Worm (Caenorhabditis elegans) whole organism, young adult: ENCODE results near the gene sqd-1.

ENCODE experiments used
- C06A6.2 ChIP-seq: fragments of 200-800 bp; sonication (Bioruptor generic); conservative IDR thresholded peaks from 2 replicates; pipeline ENCODE4 v1.3.6; 2022; ENCODE audit warnings: missing genetic modification characterization, missing compliant biosample characterization
- F22D6.2 ChIP-seq: sonication (generic microtip); optimal IDR thresholded peaks from 2 replicates; lab custom pipeline; 2016; ENCODE audit warnings: mild to moderate bottlenecking, missing genetic modification characterization, missing compliant biosample characterization
- F33H1.4 ChIP-seq: fragments of 200-800 bp; sonication (Bioruptor generic); IDR thresholded peaks from 2 replicates; pipeline ENCODE4 v1.3.6; 2022; ENCODE audit warnings: missing genetic modification reagents, missing genetic modification characterization, missing compliant biosample characterization
- F49E8.2 ChIP-seq: sonication (generic microtip); optimal IDR thresholded peaks from 3 replicates; lab custom pipeline; 2017; ENCODE audit warnings: missing genetic modification characterization, mild to moderate bottlenecking, missing compliant biosample characterization, antibody characterized with exemption, moderate library complexity; ENCODE audit not compliant: insufficient read depth
- K12H6.12 ChIP-seq: fragments of 200-800 bp; sonication (Bioruptor generic); optimal IDR thresholded peaks from 2 replicates; lab custom pipeline; 2018; ENCODE audit warnings: mild to moderate bottlenecking, missing genetic modification characterization, missing compliant biosample characterization
- Y56A3A.18 ChIP-seq: fragments of 200-800 bp; sonication (Bioruptor generic); IDR thresholded peaks from 2 replicates; pipeline ENCODE4 v1.3.6; 2022; ENCODE audit warnings: missing genetic modification reagents, missing genetic modification characterization, missing compliant biosample characterization
- ZK185.1 ChIP-seq: sonication (generic microtip); optimal IDR thresholded peaks from 2 replicates; lab custom pipeline; 2016; ENCODE audit warnings: mild to moderate bottlenecking, missing genetic modification characterization, missing compliant biosample characterization; ENCODE audit not compliant: poor library complexity, severe bottlenecking
- akir-1 ChIP-seq: fragments of 200-800 bp; sonication (Bioruptor generic); optimal IDR thresholded peaks from 2 replicates; lab custom pipeline; 2018; ENCODE audit warnings: mild to moderate bottlenecking, missing genetic modification characterization, moderate library complexity, missing compliant biosample characterization
- ama-1 ChIP-seq, 3 experiments: fragments of 150-350 bp in 1 of 3; sonication (generic microtip) in 2 of 3; optimal IDR thresholded peaks; 2 replicates each; lab custom pipeline; 2014 to 2018; ENCODE audit warnings: missing biosample characterization in 2 of 3, missing genetic modification characterization in 2 of 3, missing genetic modification reagents in 2 of 3
- attf-5 ChIP-seq: fragments of 200-800 bp; sonication (Bioruptor generic); optimal IDR thresholded peaks from 2 replicates; lab custom pipeline; 2018; ENCODE audit warnings: mild to moderate bottlenecking, missing genetic modification characterization, missing compliant biosample characterization
- attf-6 ChIP-seq: fragments of 200-800 bp; sonication (Bioruptor generic); IDR thresholded peaks from 2 replicates; pipeline ENCODE4 v1.3.6; 2022; ENCODE audit warnings: missing genetic modification reagents, missing genetic modification characterization, missing compliant biosample characterization
- ceh-40 ChIP-seq: fragments of 200-800 bp; sonication (Bioruptor generic); IDR thresholded peaks from 2 replicates; pipeline ENCODE4 v1.3.6; 2022; ENCODE audit warnings: missing genetic modification characterization, missing compliant biosample characterization
- die-1 ChIP-seq: sonication (generic microtip); optimal IDR thresholded peaks from 2 replicates; lab custom pipeline; 2016; ENCODE audit warnings: missing genotype, mild to moderate bottlenecking, missing genetic modification characterization, missing compliant biosample characterization
- dpff-1 ChIP-seq: sonication (generic microtip); optimal IDR thresholded peaks from 2 replicates; lab custom pipeline; 2017; ENCODE audit warnings: mild to moderate bottlenecking, missing genetic modification characterization, missing compliant biosample characterization
- dpl-1 ChIP-seq: fragments of 150-350 bp; optimal IDR thresholded peaks from 2 replicates; lab custom pipeline; 2014; ENCODE audit warnings: missing biosample characterization, missing genetic modification reagents, missing genetic modification characterization
- efl-1 ChIP-seq: fragments of 150-350 bp; optimal IDR thresholded peaks from 2 replicates; lab custom pipeline; 2014; ENCODE audit warnings: missing biosample characterization, missing genetic modification reagents, missing genetic modification characterization
- hlh-26 ChIP-seq: fragments of 200-800 bp; sonication (Bioruptor generic); conservative IDR thresholded peaks from 2 replicates; pipeline ENCODE4 v1.3.6; 2022; ENCODE audit warnings: missing genetic modification reagents, missing genetic modification characterization, missing compliant biosample characterization
- hmg-1.2 ChIP-seq: fragments of 200-800 bp; sonication (Bioruptor generic); IDR thresholded peaks from 2 replicates; pipeline ENCODE4 v1.3.6; 2022; ENCODE audit warnings: missing genetic modification reagents, missing genetic modification characterization, missing compliant biosample characterization
- hsf-1 ChIP-seq: fragments of 200-800 bp; sonication (Bioruptor generic); IDR thresholded peaks from 2 replicates; pipeline ENCODE4 v1.3.6; 2022; ENCODE audit warnings: missing genetic modification reagents, missing genetic modification characterization, missing compliant biosample characterization
- lag-1 ChIP-seq: fragments of 200-800 bp; sonication (Bioruptor generic); IDR thresholded peaks from 2 replicates; pipeline ENCODE4 v1.3.6; 2022; ENCODE audit warnings: missing genetic modification reagents, missing genetic modification characterization, missing compliant biosample characterization
- lin-35 ChIP-seq, 3 experiments: fragments of 150-350 bp in 2 of 3; sonication (generic microtip) in 1 of 3; optimal IDR thresholded peaks; 2 replicates each; lab custom pipeline; 2014 to 2018; ENCODE audit warnings: missing biosample characterization in 3 of 3, missing genetic modification characterization in 3 of 3, missing genetic modification reagents in 3 of 3
- lin-40 ChIP-seq: sonication (generic microtip); optimal IDR thresholded peaks from 2 replicates; lab custom pipeline; 2016; ENCODE audit warnings: missing genetic modification characterization, mild to moderate bottlenecking, missing compliant biosample characterization, missing genotype, missing genetic modification reagents
- lin-54 ChIP-seq: fragments of 200-800 bp; sonication (Bioruptor generic); optimal IDR thresholded peaks from 2 replicates; lab custom pipeline; 2018; ENCODE audit warnings: mild to moderate bottlenecking, missing genetic modification characterization, missing compliant biosample characterization
- lir-1 ChIP-seq: fragments of 200-800 bp; sonication (Bioruptor generic); conservative IDR thresholded peaks from 2 replicates; pipeline ENCODE4 v1.3.6; 2022; ENCODE audit warnings: missing genetic modification reagents, missing genetic modification characterization, missing compliant biosample characterization
- lsl-1 ChIP-seq: fragments of 200-800 bp; sonication (Bioruptor generic); optimal IDR thresholded peaks from 2 replicates; lab custom pipeline; 2018; ENCODE audit warnings: mild to moderate bottlenecking, missing genetic modification characterization, moderate library complexity, missing compliant biosample characterization
- madf-10 ChIP-seq: sonication (generic microtip); optimal IDR thresholded peaks from 2 replicates; lab custom pipeline; 2016; ENCODE audit warnings: mild to moderate bottlenecking, missing genetic modification characterization, missing compliant biosample characterization
- madf-3 ChIP-seq: fragments of 200-800 bp; sonication (Bioruptor generic); IDR thresholded peaks from 2 replicates; pipeline ENCODE4 v1.3.6; 2022; ENCODE audit warnings: missing genetic modification reagents, missing genetic modification characterization, missing compliant biosample characterization
- madf-8 ChIP-seq: fragments of 200-800 bp; sonication (Bioruptor generic); conservative IDR thresholded peaks from 2 replicates; pipeline ENCODE4 v1.3.6; 2022; ENCODE audit warnings: missing genetic modification reagents, missing genetic modification characterization, missing compliant biosample characterization
- nhr-120 ChIP-seq: fragments of 200-800 bp; sonication (Bioruptor generic); IDR thresholded peaks from 2 replicates; pipeline ENCODE4 v1.3.6; 2022; ENCODE audit warnings: missing genetic modification characterization, missing compliant biosample characterization
- rcor-1 ChIP-seq: fragments of 200-800 bp; sonication (Bioruptor generic); IDR thresholded peaks from 2 replicates; pipeline ENCODE4 v1.3.6; 2022; ENCODE audit warnings: missing genetic modification reagents, missing genetic modification characterization, missing compliant biosample characterization
- rec-8 ChIP-seq, 2 experiments: sonication (generic microtip); optimal IDR thresholded peaks; 2 replicates each; lab custom pipeline; 2016; ENCODE audit warnings: mild to moderate bottlenecking in 2 of 2, missing genetic modification characterization in 2 of 2, missing genetic modification reagents in 2 of 2, missing genotype in 2 of 2, missing biosample characterization in 1 of 2, missing compliant biosample characterization in 1 of 2, moderate library complexity in 1 of 2
- sdz-38 ChIP-seq: sonication (generic microtip); optimal IDR thresholded peaks from 2 replicates; lab custom pipeline; 2016; ENCODE audit warnings: missing genotype, missing genetic modification characterization, missing compliant biosample characterization
- sea-2 ChIP-seq: fragments of 200-800 bp; sonication (Bioruptor generic); IDR thresholded peaks from 2 replicates; pipeline ENCODE4 v1.3.6; 2022; ENCODE audit warnings: missing genetic modification characterization, missing compliant biosample characterization
- snpc-4 ChIP-seq, 5 experiments: fragments of 150-350 bp in 1 of 5; sonication (generic microtip) in 4 of 5; optimal IDR thresholded peaks; 2 replicates each; lab custom pipeline; 2014 to 2018; ENCODE audit warnings: missing genetic modification characterization in 5 of 5, missing biosample characterization in 3 of 5, antibody characterized with exemption in 2 of 5, mild to moderate bottlenecking in 2 of 5, missing compliant biosample characterization in 2 of 5, missing genotype in 2 of 5, moderate library complexity in 2 of 5, missing genetic modification reagents in 1 of 5
- tbp1 ChIP-seq: fragments of 200-800 bp; sonication (Bioruptor generic); optimal IDR thresholded peaks from 2 replicates; lab custom pipeline; 2018; ENCODE audit warnings: mild to moderate bottlenecking, missing genetic modification characterization, missing compliant biosample characterization
- tbx-9 ChIP-seq: sonication (generic microtip); optimal IDR thresholded peaks from 2 replicates; lab custom pipeline; 2016; ENCODE audit warnings: borderline replicate concordance, missing genetic modification characterization, inconsistent platforms, missing compliant biosample characterization
- xnd-1 ChIP-seq: sonication (generic microtip); optimal IDR thresholded peaks from 2 replicates; lab custom pipeline; 2016; ENCODE audit warnings: missing genotype, missing genetic modification reagents, missing genetic modification characterization, missing compliant biosample characterization

Gene sqd-1

DNA sequence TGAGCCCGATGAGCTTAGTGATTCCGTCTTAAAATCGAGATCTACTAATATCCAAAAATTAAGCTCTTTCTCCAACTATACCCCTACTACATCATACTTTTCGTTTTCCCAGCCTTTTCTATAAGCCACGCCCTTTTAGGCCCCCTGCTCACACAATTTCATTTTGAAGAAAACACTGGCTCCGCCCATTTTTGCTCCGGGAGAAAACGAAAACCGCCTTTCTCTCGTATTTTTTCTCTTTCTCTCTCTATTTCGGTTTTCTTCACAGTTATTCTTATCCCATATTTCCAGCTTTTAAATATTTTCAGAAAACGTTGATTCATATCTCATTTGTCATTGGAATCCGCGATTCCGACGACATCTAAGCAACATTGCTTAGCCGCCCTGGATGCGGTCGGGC is 37.7 kb downstream of the sqd-1 start, which contains the start of gene Y73B6BL.47:
Gene Y73B6BL.47, plus strand, starts transcription at position 301 of the 400 bp plus-strand sequence.
- TF ChIP-seq lag-1: no peak

DNA sequence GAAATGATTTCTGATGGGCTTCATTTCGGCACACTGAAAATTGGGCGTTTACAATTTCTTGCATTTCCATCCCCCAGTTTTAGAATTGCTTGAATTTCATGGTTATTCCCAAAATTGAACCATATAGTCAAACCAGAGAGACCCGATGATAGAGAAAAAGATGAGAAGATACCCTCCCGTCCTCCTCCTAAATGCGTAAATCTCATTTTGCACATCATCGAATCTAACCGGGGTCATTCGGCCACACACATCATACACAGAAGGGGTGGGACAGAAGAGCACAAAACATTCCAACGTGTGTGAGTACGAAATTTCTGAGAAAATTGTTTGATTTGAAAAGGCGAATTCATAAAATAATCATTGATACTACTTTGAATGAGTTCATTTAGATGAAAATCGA is 39.6 kb downstream of the sqd-1 start:
- TF ChIP-seq hsf-1 (GFP tag; lab: Robert Waterston, UW): no peak
- TF ChIP-seq efl-1 (GFP tag; lab: Kevin White, UChicago): no peak
- no peak for TF ChIP-seq attf-5 (GFP tag; lab: Kevin White, UChicago)
- no peak for TF ChIP-seq madf-3
- no peak for TF ChIP-seq snpc-4 (GFP tag; optimal IDR thresholded peaks at IDR 0.05; lab: Kevin White, UChicago)
- no peak for TF ChIP-seq snpc-4 (tag; optimal IDR thresholded peaks at IDR 0.05; lab: Kevin White, UChicago)
- TF ChIP-seq rcor-1: no peak
- no peak for TF ChIP-seq sdz-38
- TF ChIP-seq sea-2: no peak
- no peak for TF ChIP-seq lin-40 (tag; lab: Kevin White, UChicago)
- no peak for TF ChIP-seq lin-54
- no peak for TF ChIP-seq dpl-1 (GFP tag; lab: Kevin White, UChicago)
- TF ChIP-seq tbp1 (GFP tag; lab: Kevin White, UChicago): no peak
- no peak for TF ChIP-seq F33H1.4 (GFP tag; lab: Robert Waterston, UW)
- TF ChIP-seq nhr-120 (GFP tag; lab: Robert Waterston, UW): no peak
- TF ChIP-seq lsl-1 (GFP tag; lab: Kevin White, UChicago): no peak
- no peak for TF ChIP-seq xnd-1 (tag; lab: Kevin White, UChicago)
- TF ChIP-seq madf-10 (tag; lab: Kevin White, UChicago): no peak
- no peak for TF ChIP-seq die-1 (tag; lab: Kevin White, UChicago)

DNA sequence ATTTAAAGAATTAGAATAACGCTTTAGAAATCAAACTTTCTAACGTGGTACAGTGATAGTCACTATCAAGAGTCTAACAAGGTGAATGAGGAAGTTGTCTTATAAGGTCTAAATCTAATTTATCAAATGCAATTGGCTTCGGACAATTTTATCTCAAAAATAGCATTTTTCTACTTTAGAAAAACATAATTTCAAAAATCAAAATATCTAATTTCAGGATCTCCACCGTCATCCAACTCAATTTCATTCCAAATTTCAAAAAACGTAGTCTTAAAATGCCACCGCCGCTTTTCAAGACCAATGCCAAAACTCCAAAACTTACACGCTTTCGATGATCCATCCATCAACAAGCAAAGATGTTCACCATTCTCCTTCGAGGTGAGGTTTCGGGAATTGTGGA is 41.1 kb downstream of the sqd-1 start, which contains the start of gene Y73B6BL.270:
Gene Y73B6BL.270, plus strand, starts transcription at position 301 of the 400 bp plus-strand sequence.
- TF ChIP-seq lsl-1 (GFP tag; lab: Kevin White, UChicago): no peak
- no peak for TF ChIP-seq C06A6.2
- no peak for TF ChIP-seq F22D6.2
- TF ChIP-seq madf-8 (GFP tag; lab: Robert Waterston, UW): no peak
- no peak for TF ChIP-seq lir-1
- TF ChIP-seq F49E8.2 (tag; lab: Kevin White, UChicago): no peak
- TF ChIP-seq ZK185.1: no peak
- no peak for TF ChIP-seq akir-1 (GFP tag; lab: Kevin White, UChicago)
- no peak for TF ChIP-seq rec-8 (tag; optimal IDR thresholded peaks at IDR 0.05; lab: Kevin White, UChicago)
- TF ChIP-seq K12H6.12: no peak
- no peak for TF ChIP-seq Y56A3A.18 (GFP tag; lab: Robert Waterston, UW)
- no peak for TF ChIP-seq tbx-9 (tag; lab: Kevin White, UChicago)

DNA sequence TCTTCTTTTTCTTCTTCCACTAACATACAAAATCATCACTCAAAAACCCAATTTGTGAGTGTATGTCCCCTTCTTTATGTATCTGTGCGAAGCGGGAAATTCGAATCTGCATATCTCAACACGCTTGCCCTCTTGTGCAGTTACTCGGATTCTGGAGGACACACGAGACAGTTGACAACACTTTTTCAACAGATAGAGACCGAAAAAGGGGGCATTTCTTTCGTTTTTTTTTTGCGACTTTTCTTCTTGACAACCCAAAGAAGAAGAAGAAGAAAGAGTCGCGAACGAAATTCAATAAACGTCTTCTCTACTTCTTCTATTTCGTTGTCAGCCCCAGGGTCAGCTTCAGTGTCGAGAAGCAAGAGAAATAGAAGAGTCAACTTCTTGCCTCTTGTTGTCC is 42.1 kb downstream of the sqd-1 start:
- TF ChIP-seq hmg-1.2 (0 out of 2 replicates have a peak, but pooled peaks have one; percentile 4), dpff-1 (no peak)

DNA sequence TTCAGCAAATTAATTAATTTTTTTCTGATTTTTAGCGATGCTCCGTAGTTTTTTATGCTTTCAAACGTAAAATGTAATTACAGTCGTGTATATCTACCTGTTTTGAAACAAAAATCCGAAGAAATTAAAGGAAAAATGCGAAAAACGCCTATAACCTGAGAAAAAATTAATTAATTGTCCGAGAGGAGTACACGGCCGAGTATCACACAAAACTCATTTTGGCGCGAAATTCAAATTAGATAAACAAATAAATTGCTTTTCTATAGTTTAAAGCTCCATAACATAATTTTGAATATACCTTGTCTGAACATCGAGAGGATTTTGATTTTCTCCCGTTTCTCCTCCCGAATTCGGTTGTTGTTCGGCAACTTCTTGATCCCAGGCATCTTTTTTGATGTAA is 45.5 kb downstream of the sqd-1 start:
- TF ChIP-seq ama-1 (optimal IDR thresholded peaks at IDR 0.05; lab: Kevin White, UChicago): no peak
- no peak for TF ChIP-seq ama-1 (GFP tag; optimal IDR thresholded peaks at IDR 0.05; lab: Kevin White, UChicago)
- TF ChIP-seq snpc-4 (GFP tag; optimal IDR thresholded peaks at IDR 0.05; lab: Kevin White, UChicago): no peak
- peak in 1 of 4 experiments; percentile 29 for TF ChIP-seq snpc-4 (tag; optimal IDR thresholded peaks at IDR 0.05; lab: Kevin White, UChicago)
- TF ChIP-seq attf-6 (GFP tag; lab: Robert Waterston, UW): no peak
- peak; percentile 28 for TF ChIP-seq efl-1 (GFP tag; lab: Kevin White, UChicago)
- TF ChIP-seq hlh-26: no peak
- TF ChIP-seq lin-54: peak; percentile 64
- TF ChIP-seq ZK185.1: peak; percentile 21
- no peak for TF ChIP-seq ceh-40
- TF ChIP-seq lin-35 (GFP tag; optimal IDR thresholded peaks at IDR 0.05; lab: Kevin White, UChicago): peak in 1 of 3 experiments; percentile 33
